Comparison of ENCODE assay signal across 3 worm cellular contexts in genomic region chrIII:7158709-7159108, ce11.
A peak's percentile ranks its signal among the peaks of the same experiment; 100 is the strongest.
TF ChIP-seq lines count a peak whose summit lies in the region.

Gene nuo-4 (minus strand): TSS chrIII:7158809.

TF ChIP-seq in whole organism, L4 larva, 104 proteins besides CTCF, POLR2A, EP300 and RAD21:
- TF ChIP-seq ama-1 (optimal IDR thresholded peaks at IDR 0.05; lab: Kevin White, UChicago) (peak; percentile 28), ceh-44 (GFP tag; IDR thresholded peaks at IDR 0.05; lab: Robert Waterston, UW) (no peak)

TF ChIP-seq in whole organism, midembryonic, 9 proteins besides CTCF, POLR2A, EP300 and RAD21:
- TF ChIP-seq flt-1 (GFP tag; IDR thresholded peaks at IDR 0.05; lab: Robert Waterston, UW) (0 out of 2 replicates have a peak, but pooled peaks have one; percentile 38), T22C8.4 (GFP tag; IDR thresholded peaks at IDR 0.05; lab: Robert Waterston, UW) (no peak), med-1 (GFP tag; optimal IDR thresholded peaks at IDR 0.05; lab: Kevin White, UChicago; ENCODE audit: insufficient read depth) (no peak), ztf-29 (GFP tag; IDR thresholded peaks at IDR 0.05; lab: Robert Waterston, UW) (no peak), ref-1 (GFP tag; conservative IDR thresholded peaks at IDR 0.05; lab: Robert Waterston, UW) (no peak), tab-1 (GFP tag; IDR thresholded peaks at IDR 0.05; lab: Robert Waterston, UW) (no peak), cog-1 (tag; optimal IDR thresholded peaks at IDR 0.05; lab: Kevin White, UChicago) (no peak)

TF ChIP-seq in whole organism, young adult, 124 proteins besides CTCF, POLR2A, EP300 and RAD21:
- TF ChIP-seq B0019.2 (GFP tag; conservative IDR thresholded peaks at IDR 0.05; lab: Robert Waterston, UW) (no peak), madf-3 (GFP tag; IDR thresholded peaks at IDR 0.05; lab: Robert Waterston, UW) (peak; percentile 73; the same call in 1 of the 2 replicates)

Comparison
In these comparisons a context has a peak if more than half of its experiments do, and no peak if none do; other contexts are left out.
1. Of the 7 proteins assayed by ChIP-seq in both whole organism, young adult and whole organism, L4 larva: peak only in whole organism, young adult: none; only in whole organism, L4 larva: ama-1; in both: none; in neither: 6.